Worm (Caenorhabditis elegans): ENCODE data around the gene Y39A3A.4.

Gene Y39A3A.4

ce11 chrIII:2047907-2048306 lies 28.5 kb downstream of the Y39A3A.4 start, which contains the start of gene dpy-1:
dpy-1 (minus strand) TSS chrIII:2048007.
- TF ChIP-seq klf-2 (GFP tag; conservative IDR thresholded peaks at IDR 0.05), result no peak
- no peak for TF ChIP-seq flt-1 (GFP tag; IDR thresholded peaks at IDR 0.05)
- no peak for TF ChIP-seq ztf-29 (GFP tag; IDR thresholded peaks at IDR 0.05)
- TF ChIP-seq ztf-23 (GFP tag; IDR thresholded peaks at IDR 0.05), result no peak
- no peak for TF ChIP-seq med-1 (GFP tag; optimal IDR thresholded peaks at IDR 0.05; ENCODE audit: insufficient read depth)

DNA sequence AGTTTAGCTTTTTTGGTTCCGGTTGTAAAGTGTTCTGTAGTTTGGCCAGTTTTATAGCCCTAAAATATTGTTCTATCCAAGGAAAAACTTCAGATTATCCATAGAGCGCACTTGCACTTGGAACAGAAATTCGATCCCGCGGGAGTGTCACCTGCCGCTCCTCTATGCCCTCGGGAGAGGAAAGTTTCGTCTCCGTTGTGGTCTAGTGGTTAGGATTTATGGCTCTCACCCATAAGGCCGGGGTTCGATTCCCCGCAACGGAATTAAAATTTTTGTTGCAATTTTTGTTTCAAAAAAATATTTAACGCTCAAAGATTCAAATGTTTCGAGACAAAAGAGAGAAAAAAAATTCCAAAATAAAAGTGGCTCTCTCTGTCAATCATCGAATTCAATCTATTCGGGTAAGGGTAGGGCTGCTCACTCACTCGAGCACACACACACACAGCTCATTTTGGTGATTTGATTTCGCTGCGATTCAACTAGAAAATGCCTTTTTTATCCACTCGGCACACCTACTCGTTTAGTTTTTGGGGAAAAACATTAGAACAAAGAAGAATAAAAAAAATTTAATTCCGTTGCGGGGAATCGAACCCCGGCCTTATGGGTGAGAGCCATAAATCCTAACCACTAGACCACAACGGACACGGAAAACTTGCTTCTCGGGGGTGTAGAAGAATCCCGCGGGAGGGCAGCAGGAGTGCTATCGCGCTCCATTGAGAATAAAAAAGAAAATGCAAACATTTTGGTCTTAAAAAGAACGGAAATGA lies 43.9 kb downstream of the Y39A3A.4 start:
- TF ChIP-seq cog-1 (tag; optimal IDR thresholded peaks at IDR 0.05) (no peak), tab-1 (GFP tag; IDR thresholded peaks at IDR 0.05) (peak; percentile 66; the same call in 1 of the 2 replicates), ztf-23 (GFP tag; IDR thresholded peaks at IDR 0.05) (0 out of 2 replicates have a peak, but pooled peaks have one; percentile 33), klf-2 (GFP tag; conservative IDR thresholded peaks at IDR 0.05) (0 out of 2 replicates have a peak, but pooled peaks have one; percentile 26), ref-1 (GFP tag; conservative IDR thresholded peaks at IDR 0.05) (no peak), med-1 (GFP tag; optimal IDR thresholded peaks at IDR 0.05; ENCODE audit: insufficient read depth) (no peak), flt-1 (GFP tag; IDR thresholded peaks at IDR 0.05) (peak; percentile 68), T22C8.4 (GFP tag; IDR thresholded peaks at IDR 0.05) (peak; percentile 14; the same call in 1 of the 2 replicates), ztf-29 (GFP tag; IDR thresholded peaks at IDR 0.05) (0 out of 2 replicates have a peak, but pooled peaks have one; percentile 24)

DNA sequence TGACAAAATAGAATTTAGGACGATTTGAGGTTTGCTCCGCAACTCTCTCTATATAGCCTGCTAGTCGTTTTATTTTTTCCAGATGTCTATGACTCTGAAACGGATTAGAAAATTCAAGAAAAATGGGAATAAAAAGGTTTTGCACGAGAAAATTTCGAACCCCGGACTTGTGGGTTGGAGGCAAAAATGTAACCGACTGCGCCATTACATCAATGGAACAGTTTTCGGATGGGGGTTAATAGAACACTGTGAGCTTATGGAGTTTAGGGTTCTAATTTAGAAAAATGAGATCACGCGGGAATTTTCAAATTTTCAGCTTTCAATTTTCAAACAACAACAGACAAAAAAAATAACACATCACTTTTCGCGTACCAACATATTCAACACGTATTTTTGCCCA lies 44.6 kb downstream of the Y39A3A.4 start:
- TF ChIP-seq ref-1 (GFP tag; conservative IDR thresholded peaks at IDR 0.05), result no peak
- TF ChIP-seq med-1 (GFP tag; optimal IDR thresholded peaks at IDR 0.05; ENCODE audit: insufficient read depth), result no peak
- no peak for TF ChIP-seq T22C8.4 (GFP tag; IDR thresholded peaks at IDR 0.05)
- no peak for TF ChIP-seq klf-2 (GFP tag; conservative IDR thresholded peaks at IDR 0.05)
- TF ChIP-seq cog-1 (tag; optimal IDR thresholded peaks at IDR 0.05), result no peak
- no peak for TF ChIP-seq ztf-29 (GFP tag; IDR thresholded peaks at IDR 0.05)
- TF ChIP-seq ztf-23 (GFP tag; IDR thresholded peaks at IDR 0.05), result no peak
- TF ChIP-seq flt-1 (GFP tag; IDR thresholded peaks at IDR 0.05), result no peak
- TF ChIP-seq tab-1 (GFP tag; IDR thresholded peaks at IDR 0.05), result no peak

DNA sequence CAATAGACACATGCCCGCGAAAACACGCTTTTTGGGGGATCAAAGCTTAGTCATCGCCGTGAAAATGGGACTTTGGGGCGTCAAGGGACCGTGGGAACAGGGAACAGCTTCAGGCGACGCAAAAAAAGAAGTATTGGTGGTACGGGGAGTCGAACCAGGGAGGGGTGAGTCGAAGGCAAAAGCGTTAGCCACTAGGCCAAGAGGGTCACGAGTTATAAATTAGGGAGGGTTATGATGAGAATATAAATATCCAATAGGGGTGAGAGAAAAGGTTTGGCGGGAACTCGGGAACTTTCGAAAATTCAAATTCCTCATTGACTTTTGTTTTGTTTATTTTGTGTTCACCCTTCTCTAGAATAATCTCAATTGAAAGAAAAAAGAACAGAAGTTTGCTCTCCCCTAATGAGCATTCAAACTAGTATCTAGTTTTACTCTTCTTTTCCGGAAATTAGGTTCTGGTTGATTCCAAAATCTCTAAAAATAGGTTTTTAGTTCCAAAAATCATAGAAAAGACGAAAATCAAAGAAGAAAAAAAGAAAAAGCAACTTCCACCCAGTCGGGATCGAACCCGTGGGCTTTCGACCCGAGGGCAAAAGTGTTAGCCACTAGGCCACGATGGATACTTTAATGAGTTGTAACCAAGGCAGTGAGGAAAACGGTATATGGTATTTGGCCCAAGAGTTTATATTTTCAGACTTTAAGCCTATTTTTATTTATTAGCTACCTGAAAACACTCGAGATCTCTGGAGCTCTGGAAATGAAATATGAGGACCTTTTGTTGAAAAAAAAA lies 45.4 kb downstream of the Y39A3A.4 start:
- TF ChIP-seq klf-2 (GFP tag; conservative IDR thresholded peaks at IDR 0.05) (no peak), flt-1 (GFP tag; IDR thresholded peaks at IDR 0.05) (0 out of 2 replicates have a peak, but pooled peaks have one; percentile 24), tab-1 (GFP tag; IDR thresholded peaks at IDR 0.05) (peak; percentile 57; the same call in 1 of the 2 replicates)

ce11 chrIII:2027517-2027916 lies 48.9 kb downstream of the Y39A3A.4 start:
- TF ChIP-seq tab-1 (GFP tag; IDR thresholded peaks at IDR 0.05) (no peak), med-1 (GFP tag; optimal IDR thresholded peaks at IDR 0.05; ENCODE audit: insufficient read depth) (no peak), ztf-23 (GFP tag; IDR thresholded peaks at IDR 0.05) (no peak), ref-1 (GFP tag; conservative IDR thresholded peaks at IDR 0.05) (no peak), T22C8.4 (GFP tag; IDR thresholded peaks at IDR 0.05) (no peak), ztf-29 (GFP tag; IDR thresholded peaks at IDR 0.05) (no peak), flt-1 (GFP tag; IDR thresholded peaks at IDR 0.05) (no peak), cog-1 (tag; optimal IDR thresholded peaks at IDR 0.05) (no peak)
